Worm (Caenorhabditis elegans) whole organism, late embryonic: ENCODE measurements around the gene srw-10.

Experiments
- C38D4.7 ChIP-seq: fragments of 200-800 bp; sonication (Bioruptor generic); optimal IDR thresholded peaks from 2 replicates; lab custom pipeline; 2018; ENCODE audit warnings: mild to moderate bottlenecking, missing genetic modification characterization, moderate library complexity, missing compliant biosample characterization
- ama-1 ChIP-seq: fragments of 150-350 bp; optimal IDR thresholded peaks from 2 replicates; lab custom pipeline; 2014
- che-1 ChIP-seq: sonication (generic microtip); optimal IDR thresholded peaks from 2 replicates; lab custom pipeline; 2016; ENCODE audit warnings: mild to moderate bottlenecking, missing genetic modification characterization, missing compliant biosample characterization
- dve-1 ChIP-seq: sonication (generic microtip); optimal IDR thresholded peaks from 2 replicates; lab custom pipeline; 2017; ENCODE audit warnings: antibody characterized with exemption, mild to moderate bottlenecking, missing genetic modification characterization, missing compliant biosample characterization
- elt-4 ChIP-seq: sonication (generic microtip); optimal IDR thresholded peaks from 2 replicates; lab custom pipeline; 2016; ENCODE audit warnings: missing genetic modification characterization, missing compliant biosample characterization
- lin-11 ChIP-seq: fragments of 200-800 bp; sonication (Bioruptor generic); optimal IDR thresholded peaks from 2 replicates; lab custom pipeline; 2018; ENCODE audit warnings: mild to moderate bottlenecking, missing genetic modification characterization, missing compliant biosample characterization
- mec-3 ChIP-seq: sonication (generic microtip); optimal IDR thresholded peaks from 2 replicates; lab custom pipeline; 2016; ENCODE audit warnings: borderline replicate concordance, missing genetic modification characterization, missing compliant biosample characterization
- nfya-1 ChIP-seq: sonication (generic microtip); optimal IDR thresholded peaks from 2 replicates; lab custom pipeline; 2017; ENCODE audit warnings: missing genetic modification characterization, mild to moderate bottlenecking, missing compliant biosample characterization, antibody characterized with exemption, moderate library complexity
- pag-3 ChIP-seq: sonication (generic microtip); optimal IDR thresholded peaks from 2 replicates; lab custom pipeline; 2016; ENCODE audit warnings: missing compliant biosample characterization, missing genetic modification characterization, borderline replicate concordance
- sdc-2 ChIP-seq: sonication (generic microtip); optimal IDR thresholded peaks from 2 replicates; lab custom pipeline; 2016; ENCODE audit warnings: missing genotype, missing genetic modification characterization, missing compliant biosample characterization

DNA sequence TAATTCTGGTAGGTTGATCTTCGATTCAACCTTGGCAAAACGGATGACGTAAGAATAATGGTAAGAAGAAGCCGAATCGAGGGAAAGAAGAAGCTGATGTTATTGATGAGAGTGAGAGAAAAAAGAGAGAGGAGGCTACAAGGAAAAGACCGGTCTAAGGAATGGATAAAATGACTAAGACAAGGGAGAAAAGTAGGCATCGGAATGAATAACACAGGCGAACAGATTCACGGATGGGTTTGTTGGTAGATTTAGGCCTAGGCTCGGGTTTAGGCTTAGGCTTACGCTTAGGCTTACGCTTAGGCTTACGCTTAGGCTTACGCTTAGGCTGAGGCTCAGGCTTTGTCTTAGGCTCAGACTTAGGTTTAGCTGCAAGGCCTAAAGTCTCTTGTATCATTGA is 43.3 kb downstream of the srw-10 start, which contains the start of gene agmo-1:
- TF ChIP-seq ama-1 = no peak
- no peak for TF ChIP-seq dve-1 (tag; lab: Kevin White, UChicago)
- TF ChIP-seq C38D4.7 (GFP tag; lab: Kevin White, UChicago) = no peak
- no peak for TF ChIP-seq mec-3 (tag; lab: Kevin White, UChicago)
- no peak for TF ChIP-seq elt-4 (tag; lab: Kevin White, UChicago)
- TF ChIP-seq che-1 (tag; lab: Kevin White, UChicago) = no peak
- TF ChIP-seq sdc-2 (tag; lab: Kevin White, UChicago) = no peak
- no peak for TF ChIP-seq nfya-1 (tag; lab: Kevin White, UChicago)
- TF ChIP-seq pag-3 (tag; lab: Kevin White, UChicago) = no peak
- TF ChIP-seq lin-11 (tag; lab: Kevin White, UChicago) = no peak
